Fruit fly (Drosophila melanogaster): ENCODE measurements around the gene alpha-Man-IIa.
A peak's percentile ranks its signal among the peaks of the same experiment; 100 is the strongest.

The alpha-Man-IIa gene

DNA sequence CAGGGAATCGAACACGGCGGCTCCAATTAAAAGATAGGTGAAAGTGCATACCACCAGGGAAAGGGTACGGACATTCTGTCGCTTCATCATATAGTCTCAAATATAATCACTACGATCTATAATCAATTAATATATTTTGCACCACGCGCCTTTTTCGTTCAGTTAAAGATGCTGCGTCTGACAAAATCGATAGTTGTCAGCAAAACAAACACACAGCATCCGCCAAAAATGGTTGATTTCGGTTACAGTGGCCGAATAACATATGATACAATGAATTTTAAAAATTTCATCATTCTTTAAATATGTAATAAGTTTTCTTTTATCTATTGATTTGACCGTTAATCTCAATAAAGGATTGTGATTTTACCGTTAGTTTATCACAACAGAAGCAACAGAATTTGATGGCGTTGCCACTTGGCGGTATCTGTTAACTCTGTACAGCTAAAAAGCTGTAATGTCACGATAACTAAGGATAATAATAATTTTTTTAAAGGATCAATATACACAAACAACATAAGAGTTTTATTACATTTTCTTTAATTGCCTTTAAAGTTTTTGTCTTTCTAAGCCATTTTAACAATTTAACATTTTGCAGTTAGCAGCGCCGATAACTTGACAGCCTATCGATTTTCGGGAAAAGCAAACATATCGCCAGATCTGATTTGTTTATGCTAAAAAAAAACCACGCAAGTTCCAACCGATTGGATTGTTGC is at the start of gene alpha-Man-IIa, which contains the start of gene Task7:
Gene alpha-Man-IIa (plus strand): TSS at position 621 of the 713 bp plus-strand sequence.
Gene Task7 (minus strand): TSS at position 366 of the 713 bp plus-strand sequence.
- TF ChIP-seq CG1620 (GFP tag; optimal IDR thresholded peaks at IDR 0.05) = no peak
- TF ChIP-seq CG11617 (GFP tag; optimal IDR thresholded peaks at IDR 0.05) = no peak
- TF ChIP-seq ovo (GFP tag; optimal IDR thresholded peaks at IDR 0.05) = peak; percentile 80
- TF ChIP-seq Hr96 (GFP tag; optimal IDR thresholded peaks at IDR 0.05) = no peak
- TF ChIP-seq kay (GFP tag; ENCODE audit: borderline replicate concordance) = no peak
- no peak for TF ChIP-seq CG12768 (GFP tag; optimal IDR thresholded peaks at IDR 0.05)

- peak; percentile 9 for TF ChIP-seq kay (GFP tag; ENCODE audit: borderline replicate concordance)
- TF ChIP-seq CG1620 (GFP tag; optimal IDR thresholded peaks at IDR 0.05) = no peak
- TF ChIP-seq cic (GFP tag; optimal IDR thresholded peaks at IDR 0.05) = no peak
Observed at dm6 chr3R:9363066-9363719, 49.2 kb upstream of the alpha-Man-IIa start, which contains the start of gene CG18473. CG18473 (plus strand) TSS chr3R:9363305.

DNA sequence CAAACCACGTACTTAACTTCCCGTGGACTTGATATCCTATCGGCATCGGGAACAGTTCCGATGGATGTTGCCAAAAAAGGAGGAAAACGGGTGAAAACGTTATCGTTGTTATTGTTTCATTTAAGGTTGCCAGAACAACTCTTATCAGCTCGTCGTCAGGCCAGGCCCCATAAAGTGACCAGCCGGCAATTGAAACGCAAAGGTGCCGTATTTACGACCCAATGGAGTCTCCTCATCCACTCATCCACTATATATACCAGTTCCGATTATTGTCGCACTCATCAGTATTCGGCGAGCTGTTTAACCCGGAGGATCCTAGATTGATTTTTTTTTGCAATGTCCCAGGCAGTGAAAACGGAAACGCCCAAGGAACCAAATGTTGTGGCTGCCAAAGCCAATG is 47.2 kb upstream of the alpha-Man-IIa start, which contains the start of gene Srr:
Gene Srr (plus strand): TSS at position 278 of the 400 bp plus-strand sequence.
- TF ChIP-seq tj (GFP tag; optimal IDR thresholded peaks at IDR 0.05) (peak; percentile 6), Clk (GFP tag; optimal IDR thresholded peaks at IDR 0.05) (no peak)

DNA sequence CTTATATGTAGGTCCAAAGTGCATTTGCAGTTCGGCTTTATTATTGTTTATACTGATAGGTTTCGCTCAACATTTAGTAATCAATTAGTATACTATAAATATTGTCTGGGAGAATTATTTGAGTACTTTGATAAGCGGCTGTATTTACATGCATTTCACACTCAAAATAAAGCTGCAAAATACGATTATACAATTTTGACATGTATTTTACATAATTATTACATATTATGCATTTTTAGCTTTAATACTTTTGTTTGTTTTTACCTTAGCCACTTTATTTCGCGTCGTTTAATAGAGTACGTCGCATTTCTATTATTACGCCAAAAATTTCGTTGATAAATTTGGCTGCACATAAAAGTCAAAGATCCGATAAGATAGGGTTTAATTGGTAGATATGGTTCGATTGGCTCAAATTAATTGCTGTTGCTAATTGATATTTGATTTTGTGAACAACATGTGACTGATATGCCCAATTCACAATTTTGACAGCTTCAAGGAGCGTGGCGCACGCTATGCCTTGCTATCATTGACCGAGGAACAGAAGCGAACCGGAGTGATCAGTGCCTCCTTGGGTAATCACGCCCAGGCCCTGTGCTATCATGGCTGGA is 46.4 kb upstream of the alpha-Man-IIa start:
- TF ChIP-seq pad (GFP tag; optimal IDR thresholded peaks at IDR 0.05) = no peak
- TF ChIP-seq kay (GFP tag; ENCODE audit: borderline replicate concordance) = peak; percentile 95

DNA sequence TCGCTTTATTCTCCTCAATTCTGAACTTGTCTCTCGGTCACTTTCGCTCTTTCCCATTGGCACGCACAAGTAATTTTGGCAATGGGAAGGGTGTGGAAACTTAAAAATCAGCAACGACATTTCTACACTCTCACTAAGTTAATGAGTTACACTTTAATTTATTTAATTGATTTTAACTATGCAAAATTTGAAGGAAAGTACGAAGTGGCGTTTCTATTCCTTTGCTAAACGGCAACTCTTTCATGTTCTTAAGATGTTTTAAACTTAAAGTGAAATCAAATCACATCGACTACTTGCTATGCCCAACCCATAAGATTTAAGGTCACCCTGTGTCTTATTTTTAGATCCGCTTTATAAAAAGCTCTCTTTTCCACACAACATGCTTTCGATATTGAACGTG is 41.9 kb upstream of the alpha-Man-IIa start:
- TF ChIP-seq kay (GFP tag; ENCODE audit: borderline replicate concordance) (peak; percentile 79), Mnt (GFP tag; optimal IDR thresholded peaks at IDR 0.05) (no peak), CG11617 (GFP tag; optimal IDR thresholded peaks at IDR 0.05) (peak; percentile 23), bab1 (GFP tag; optimal IDR thresholded peaks at IDR 0.05) (no peak), Clk (GFP tag; optimal IDR thresholded peaks at IDR 0.05) (no peak), CG7045 (GFP tag; optimal IDR thresholded peaks at IDR 0.05) (no peak), cnc (optimal IDR thresholded peaks at IDR 0.05) (no peak)

dm6 chr3R:9376789-9377188 is 35.6 kb upstream of the alpha-Man-IIa start:
- no peak for TF ChIP-seq tj (GFP tag; optimal IDR thresholded peaks at IDR 0.05)
- TF ChIP-seq Hr96 (GFP tag; optimal IDR thresholded peaks at IDR 0.05) = no peak

DNA sequence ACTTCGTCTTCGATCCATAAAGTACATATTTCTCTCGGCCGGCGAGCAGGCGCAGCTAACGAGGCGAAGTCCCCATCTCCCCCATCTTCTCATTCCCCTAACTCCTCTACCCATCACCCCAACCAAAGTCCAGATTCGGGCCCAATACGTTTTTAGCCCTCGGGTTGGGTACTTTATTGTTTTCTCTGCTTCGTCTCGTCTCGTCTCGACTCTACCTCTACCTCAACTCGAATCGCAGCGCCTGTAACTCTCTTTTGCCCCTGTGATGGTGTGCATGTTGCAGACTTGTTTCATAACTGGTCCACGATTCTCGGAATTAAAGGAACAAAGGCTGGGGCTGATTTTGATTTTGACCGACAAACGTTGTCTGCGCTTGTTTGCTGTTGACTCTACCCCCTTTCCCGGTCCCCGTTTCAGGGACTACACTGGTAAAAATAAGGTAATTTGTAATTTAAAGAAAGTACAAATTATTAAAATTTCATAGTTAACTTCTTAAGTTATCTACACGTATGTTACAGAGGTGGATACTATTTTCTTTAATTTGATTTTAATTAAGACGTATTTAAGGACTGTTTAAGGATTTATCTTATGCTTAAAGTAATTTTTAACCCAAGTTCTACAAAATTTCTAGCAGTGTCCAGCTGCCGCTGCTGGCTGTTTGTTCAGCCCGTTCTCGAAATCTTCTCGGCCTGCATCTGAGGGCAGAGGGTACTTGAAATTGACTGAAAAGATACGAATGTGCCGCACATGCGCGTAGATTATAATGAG is 33.5 kb upstream of the alpha-Man-IIa start:
- no peak for TF ChIP-seq CG12768 (GFP tag; optimal IDR thresholded peaks at IDR 0.05)
- TF ChIP-seq kay (GFP tag; ENCODE audit: borderline replicate concordance) = no peak
- no peak for TF ChIP-seq Crg-1 (GFP tag; optimal IDR thresholded peaks at IDR 0.05)
- no peak for TF ChIP-seq CG33017 (tag; optimal IDR thresholded peaks at IDR 0.05)
- TF ChIP-seq cic (GFP tag; optimal IDR thresholded peaks at IDR 0.05) = no peak
- TF ChIP-seq pad (GFP tag; optimal IDR thresholded peaks at IDR 0.05) = no peak
- no peak for TF ChIP-seq Hr96 (GFP tag; optimal IDR thresholded peaks at IDR 0.05)
- no peak for TF ChIP-seq bab1 (GFP tag; optimal IDR thresholded peaks at IDR 0.05)
- TF ChIP-seq cnc (optimal IDR thresholded peaks at IDR 0.05) = no peak
- TF ChIP-seq CG14711 (tag; optimal IDR thresholded peaks at IDR 0.05) = no peak
- TF ChIP-seq CG7045 (GFP tag; optimal IDR thresholded peaks at IDR 0.05) = no peak
- TF ChIP-seq Mnt (GFP tag; optimal IDR thresholded peaks at IDR 0.05) = no peak
- TF ChIP-seq ovo (GFP tag; optimal IDR thresholded peaks at IDR 0.05) = no peak
- TF ChIP-seq Clk (GFP tag; optimal IDR thresholded peaks at IDR 0.05) = no peak
- TF ChIP-seq CG11617 (GFP tag; optimal IDR thresholded peaks at IDR 0.05) = no peak
- TF ChIP-seq tj (GFP tag; optimal IDR thresholded peaks at IDR 0.05) = no peak
- no peak for TF ChIP-seq CG7101 (tag; optimal IDR thresholded peaks at IDR 0.05)

dm6 chr3R:9380970-9381369 is 31.4 kb upstream of the alpha-Man-IIa start:
- TF ChIP-seq CG12768 (GFP tag; optimal IDR thresholded peaks at IDR 0.05) = no peak
- no peak for TF ChIP-seq CG7045 (GFP tag; optimal IDR thresholded peaks at IDR 0.05)
- no peak for TF ChIP-seq bab1 (GFP tag; optimal IDR thresholded peaks at IDR 0.05)
- no peak for TF ChIP-seq CG14711 (tag; optimal IDR thresholded peaks at IDR 0.05)
- no peak for TF ChIP-seq toe (GFP tag; optimal IDR thresholded peaks at IDR 0.05)
- TF ChIP-seq ovo (GFP tag; optimal IDR thresholded peaks at IDR 0.05) = no peak
- TF ChIP-seq cic (GFP tag; optimal IDR thresholded peaks at IDR 0.05) = no peak
- no peak for TF ChIP-seq CG7101 (tag; optimal IDR thresholded peaks at IDR 0.05)
- TF ChIP-seq kay (GFP tag; ENCODE audit: borderline replicate concordance) = no peak
